Worm (Caenorhabditis elegans) whole organism, midembryonic: ENCODE measurements around the gene gst-21.

Experiments
- flt-1 ChIP-seq: fragments of 200-800 bp; sonication (Bioruptor generic); IDR thresholded peaks from 2 replicates; pipeline ENCODE4 v1.3.6; 2022; ENCODE audit warnings: missing genetic modification characterization, missing compliant biosample characterization
- med-1 ChIP-seq: sonication (generic microtip); optimal IDR thresholded peaks from 2 replicates; lab custom pipeline; 2017; ENCODE audit warnings: missing genetic modification characterization, mild to moderate bottlenecking, missing compliant biosample characterization, antibody characterized with exemption, missing genetic modification reagents; ENCODE audit not compliant: insufficient read depth
- ref-1 ChIP-seq: fragments of 200-800 bp; sonication (Bioruptor generic); conservative IDR thresholded peaks from 2 replicates; pipeline ENCODE4 v1.3.6; 2022; ENCODE audit warnings: missing genetic modification reagents, missing genetic modification characterization, missing compliant biosample characterization
- ztf-23 ChIP-seq: fragments of 200-800 bp; sonication (Bioruptor generic); IDR thresholded peaks from 2 replicates; pipeline ENCODE4 v1.3.6; 2022; ENCODE audit warnings: missing genetic modification reagents, missing genetic modification characterization, missing compliant biosample characterization
- ztf-29 ChIP-seq: fragments of 200-800 bp; sonication (Bioruptor generic); IDR thresholded peaks from 2 replicates; pipeline ENCODE4 v1.3.6; 2022; ENCODE audit warnings: missing genetic modification reagents, missing genetic modification characterization, missing compliant biosample characterization

- TF ChIP-seq flt-1 (GFP tag; lab: Robert Waterston, UW) (no peak), ztf-29 (no peak), ztf-23 (GFP tag; lab: Robert Waterston, UW) (no peak), ref-1 (GFP tag; lab: Robert Waterston, UW) (no peak), med-1 (GFP tag; lab: Kevin White, UChicago) (no peak)
Observed at ce11 chrV:1734569-1734968, 2.8 kb upstream of the gst-21 start, which contains the start of gene str-160.
